Worm (Caenorhabditis elegans): Measurements from ENCODE around the gene dhs-8.

DNA sequence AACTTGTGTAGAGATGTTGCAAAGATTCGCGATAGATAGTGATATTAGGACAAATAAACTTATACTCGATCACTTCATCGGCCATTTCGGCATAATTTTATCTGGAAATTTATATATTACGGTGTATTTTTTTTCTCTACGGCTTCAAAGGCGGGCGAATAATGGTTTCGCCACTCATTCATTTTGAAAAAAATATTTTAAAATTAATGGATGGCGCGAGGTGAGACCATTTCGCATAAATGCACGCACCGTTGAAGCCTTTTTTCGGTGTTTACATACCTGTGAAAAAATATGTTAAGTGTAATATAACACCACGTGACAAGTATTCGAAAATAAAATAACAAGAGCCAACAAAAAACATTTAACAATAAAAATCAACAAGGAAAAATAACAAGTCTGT lies 24.2 kb downstream of the dhs-8 start, which contains the start of gene btb-19:
- TF ChIP-seq nfya-1 (tag; optimal IDR thresholded peaks at IDR 0.05; ENCODE audit: insufficient read depth) = no peak
- TF ChIP-seq elt-2 (tag; optimal IDR thresholded peaks at IDR 0.05) = no peak

All from whole organism, L3 larva.